Fruit fly (Drosophila melanogaster): ENCODE measurements around the gene CG33223.

Gene CG33223

DNA sequence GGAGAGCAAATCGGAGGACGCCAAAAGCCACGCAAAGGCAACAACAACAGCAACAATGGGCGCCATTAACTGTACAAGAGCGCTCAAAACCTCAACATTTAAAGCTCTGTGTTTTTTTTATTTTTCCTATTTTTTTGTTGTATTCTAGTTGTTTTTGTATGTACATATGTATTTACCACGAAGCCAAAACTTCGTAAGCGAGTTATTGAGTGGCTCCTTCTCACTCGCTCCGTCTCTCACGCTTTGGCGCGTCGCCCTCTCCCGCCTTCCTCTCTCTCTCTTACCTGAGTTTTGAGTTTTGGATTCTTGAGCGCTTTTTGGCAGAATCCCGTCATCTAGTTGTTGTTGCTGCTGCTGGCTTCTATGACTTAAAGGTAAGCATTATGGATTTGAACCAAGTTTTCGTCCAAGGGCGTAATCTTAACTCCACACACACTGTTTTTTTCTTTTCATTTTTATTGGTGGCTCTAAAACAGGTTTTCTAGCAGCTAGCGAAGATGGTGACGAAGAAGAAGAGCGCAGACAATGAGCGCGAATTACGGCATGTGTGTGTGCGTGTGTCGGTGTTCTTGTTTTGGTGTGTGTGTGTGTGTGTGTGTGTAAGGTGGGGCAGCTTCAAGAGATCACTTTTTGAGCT, 34.5 kb upstream of the CG33223 start (continued):
- TF ChIP-seq croc (GFP tag; conservative IDR thresholded peaks at IDR 0.05) = no peak
- peak; percentile 71 to 87 for TF ChIP-seq Trl (optimal IDR thresholded peaks at IDR 0.05)
- no peak for TF ChIP-seq Trl (GFP tag; optimal IDR thresholded peaks at IDR 0.05)
- no peak for TF ChIP-seq pita (GFP tag; optimal IDR thresholded peaks at IDR 0.05)
- no peak for TF ChIP-seq vfl (GFP tag; optimal IDR thresholded peaks at IDR 0.05)
- 0 out of 2 replicates have a peak, but pooled peaks have one; percentile 4 for TF ChIP-seq CG32532 (GFP tag; IDR thresholded peaks at IDR 0.05)
- TF ChIP-seq exex (tag; optimal IDR thresholded peaks at IDR 0.05) = no peak
- TF ChIP-seq pros (GFP tag; optimal IDR thresholded peaks at IDR 0.05) = peak; percentile 89
- no peak for TF ChIP-seq CG11560 (tag; IDR thresholded peaks at IDR 0.05)
- TF ChIP-seq cg (GFP tag; optimal IDR thresholded peaks at IDR 0.05) = peak; percentile 83
- no peak for TF ChIP-seq Bteb2 (GFP tag; optimal IDR thresholded peaks at IDR 0.05)
- TF ChIP-seq CG32772 (GFP tag; IDR thresholded peaks at IDR 0.05) = no peak
- no peak for TF ChIP-seq CG16813 (GFP tag; IDR thresholded peaks at IDR 0.05; ENCODE audit: partially characterized antibody)
- peak; percentile 55 for TF ChIP-seq Med (GFP tag)
- TF ChIP-seq pum (GFP tag; optimal IDR thresholded peaks at IDR 0.05) = no peak
- peak; percentile 54 for TF ChIP-seq CG13894 (tag; optimal IDR thresholded peaks at IDR 0.05)
- TF ChIP-seq ftz-f1 (GFP tag; optimal IDR thresholded peaks at IDR 0.05) = peak; percentile 13

DNA sequence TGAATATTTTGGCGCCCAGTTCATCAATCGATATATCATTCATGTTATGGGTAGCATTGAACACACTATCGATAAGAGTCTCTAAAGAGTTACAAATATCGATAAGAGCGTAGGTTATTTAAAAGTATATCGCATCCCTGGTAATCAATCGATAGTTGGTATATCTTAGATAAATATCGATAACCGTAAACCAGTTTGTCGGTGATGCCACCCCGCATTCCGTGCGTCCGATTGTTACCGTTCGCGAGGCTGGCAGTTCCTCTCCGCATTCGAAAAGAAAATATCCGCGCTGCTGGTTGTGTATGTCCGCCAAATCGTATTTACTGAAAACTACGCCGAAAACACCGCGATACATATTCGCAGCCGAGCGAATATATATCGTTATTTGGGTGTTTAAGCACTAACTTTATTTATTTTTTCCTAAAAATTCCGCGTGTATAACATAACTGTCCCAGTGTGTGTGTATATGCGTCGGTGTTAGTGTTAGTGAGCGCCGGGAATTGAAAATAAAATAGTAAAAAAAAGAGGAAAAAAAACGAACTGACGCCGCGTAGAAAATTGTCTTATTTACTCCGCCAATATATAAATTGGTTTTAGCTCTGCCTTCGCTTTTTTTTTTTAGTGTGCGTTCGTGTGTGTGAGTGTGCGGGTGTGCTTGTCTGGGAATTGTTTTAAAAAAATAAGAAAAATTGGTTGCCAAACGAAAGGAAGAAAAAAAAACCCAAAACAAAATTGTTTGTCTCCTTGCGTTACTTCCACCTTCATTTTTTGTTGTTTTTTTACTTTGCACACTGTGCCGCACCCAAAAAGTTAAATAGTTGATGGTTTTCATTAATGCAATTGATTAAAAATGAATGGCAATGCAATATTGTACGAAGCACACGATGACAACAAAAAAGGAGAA, 33.7 kb upstream of the CG33223 start, which contains the start of gene Nrg:
Gene Nrg, plus strand, starts transcription at position 253 of the 904 bp plus-strand sequence.
- TF ChIP-seq CG6791 (GFP tag; IDR thresholded peaks at IDR 0.05; ENCODE audit: partially characterized antibody) = peak; percentile 99
- peak; percentile 73; the same call in 2 of the 3 replicates for TF ChIP-seq CG34422 (GFP tag; IDR thresholded peaks at IDR 0.05)
- peak; percentile 91 for TF ChIP-seq CG15514 (GFP tag; optimal IDR thresholded peaks at IDR 0.05)
- no peak for TF ChIP-seq zfh2 (GFP tag; optimal IDR thresholded peaks at IDR 0.05)
- peak; percentile 36 for TF ChIP-seq CG4707 (GFP tag; optimal IDR thresholded peaks at IDR 0.05)
- no peak for TF ChIP-seq CG12236 (GFP tag; optimal IDR thresholded peaks at IDR 0.05)
- TF ChIP-seq gcm2 (GFP tag; optimal IDR thresholded peaks at IDR 0.05) = no peak
- peak; percentile 33 for TF ChIP-seq Dad (GFP tag; optimal IDR thresholded peaks at IDR 0.05)
- TF ChIP-seq otp (GFP tag; IDR thresholded peaks at IDR 0.05) = 0 out of 3 replicates have a peak, but pooled peaks have one; percentile 52
- peak; percentile 73 for TF ChIP-seq CG12769 (tag; optimal IDR thresholded peaks at IDR 0.05)
- peak; percentile 57 for TF ChIP-seq Lhr (GFP tag; optimal IDR thresholded peaks at IDR 0.05)
- TF ChIP-seq Poxn (GFP tag; IDR thresholded peaks at IDR 0.05) = no peak
- TF ChIP-seq grau (tag; optimal IDR thresholded peaks at IDR 0.05) = peak; percentile 47
- TF ChIP-seq pfk (GFP tag; optimal IDR thresholded peaks at IDR 0.05) = peak; percentile 47
- peak; percentile 37 for TF ChIP-seq CG13424 (tag; optimal IDR thresholded peaks at IDR 0.05)
- no peak for TF ChIP-seq bsh (GFP tag; optimal IDR thresholded peaks at IDR 0.05)
- peak; percentile 8 for TF ChIP-seq CG11723 (GFP tag; optimal IDR thresholded peaks at IDR 0.05)
- TF ChIP-seq CG11695 (GFP tag; IDR thresholded peaks at IDR 0.05) = no peak
- peak in 1 of 2 experiments; percentile 14 for TF ChIP-seq dpn (GFP tag; optimal IDR thresholded peaks at IDR 0.05)
- peak; percentile 46 for TF ChIP-seq dm (GFP tag; optimal IDR thresholded peaks at IDR 0.05)
- peak; percentile 80; the same call in 2 of the 3 replicates for TF ChIP-seq ci (GFP tag; IDR thresholded peaks at IDR 0.05)
- no peak for TF ChIP-seq cato (GFP tag; optimal IDR thresholded peaks at IDR 0.05; ENCODE audit: borderline replicate concordance)
- no peak for TF ChIP-seq CG12155 (GFP tag; optimal IDR thresholded peaks at IDR 0.05)
- TF ChIP-seq CG17186 (GFP tag; optimal IDR thresholded peaks at IDR 0.05) = peak; percentile 73
- TF ChIP-seq BtbVII (GFP tag; optimal IDR thresholded peaks at IDR 0.05) = no peak
- peak; percentile 27 for TF ChIP-seq CG4360 (GFP tag; IDR thresholded peaks at IDR 0.05)
- TF ChIP-seq CG16815 (GFP tag; optimal IDR thresholded peaks at IDR 0.05) = no peak
- TF ChIP-seq twi (tag; optimal IDR thresholded peaks at IDR 0.05) = no peak
- no peak for TF ChIP-seq CG10654 (GFP tag; optimal IDR thresholded peaks at IDR 0.05)
- no peak for TF ChIP-seq CG4730 (GFP tag; IDR thresholded peaks at IDR 0.05)
